Fruit fly (Drosophila melanogaster) whole organism, embryonic: ENCODE data around the gene Atac2.
A peak's percentile ranks its signal among the peaks of the same experiment; 100 is the strongest.

ENCODE experiments used
- Atf-2 ChIP-seq: fragments of 200-800 bp; sonication (Bioruptor generic); optimal IDR thresholded peaks from 2 replicates; lab custom pipeline; 2016; ENCODE audit warnings: missing biosample characterization, missing genetic modification characterization
- CG11398 ChIP-seq: fragments of 200-800 bp; sonication (Bioruptor generic); optimal IDR thresholded peaks from 2 replicates; lab custom pipeline; 2016; ENCODE audit warnings: missing biosample characterization, missing genetic modification characterization
- CG11723 ChIP-seq: fragments of 200-800 bp; sonication (Bioruptor generic); optimal IDR thresholded peaks from 2 replicates; lab custom pipeline; 2017; ENCODE audit warnings: missing biosample characterization, mild to moderate bottlenecking, missing genetic modification characterization
- Hsf ChIP-seq: fragments of 200-800 bp; sonication (Bioruptor generic); optimal IDR thresholded peaks from 3 replicates; lab custom pipeline; 2016; ENCODE audit warnings: missing biosample characterization, missing genetic modification characterization
- Xbp1 ChIP-seq: fragments of 200-800 bp; sonication (Bioruptor generic); optimal IDR thresholded peaks from 3 replicates; lab custom pipeline; 2016; ENCODE audit warnings: missing biosample characterization, mild to moderate bottlenecking, missing genetic modification characterization
- dan ChIP-seq: fragments of 200-800 bp; sonication (Bioruptor generic); IDR thresholded peaks from 2 replicates; pipeline ENCODE4 v1.3.6; 2022; ENCODE audit warnings: missing biosample characterization, missing genetic modification characterization
- nau ChIP-seq: fragments of 200-800 bp; sonication (Bioruptor generic); optimal IDR thresholded peaks from 3 replicates; lab custom pipeline; 2017; ENCODE audit warnings: missing biosample characterization, mild to moderate bottlenecking, missing genetic modification characterization, missing genetic modification reagents
- oc ChIP-seq: fragments of 200-800 bp; sonication (Bioruptor generic); optimal IDR thresholded peaks from 2 replicates; lab custom pipeline; 2018; ENCODE audit warnings: missing biosample characterization, mild to moderate bottlenecking, missing genetic modification characterization, moderate library complexity
- otp ChIP-seq: fragments of 200-800 bp; sonication (Bioruptor generic); IDR thresholded peaks from 3 replicates; pipeline ENCODE4, ENCODE4 v1.3.6; 2022; ENCODE audit warnings: missing biosample characterization, missing genetic modification characterization
- pho ChIP-seq: fragments of 200-800 bp; sonication (Bioruptor generic); optimal IDR thresholded peaks from 2 replicates; lab custom pipeline; 2016; ENCODE audit warnings: missing biosample characterization, missing genetic modification characterization

DNA sequence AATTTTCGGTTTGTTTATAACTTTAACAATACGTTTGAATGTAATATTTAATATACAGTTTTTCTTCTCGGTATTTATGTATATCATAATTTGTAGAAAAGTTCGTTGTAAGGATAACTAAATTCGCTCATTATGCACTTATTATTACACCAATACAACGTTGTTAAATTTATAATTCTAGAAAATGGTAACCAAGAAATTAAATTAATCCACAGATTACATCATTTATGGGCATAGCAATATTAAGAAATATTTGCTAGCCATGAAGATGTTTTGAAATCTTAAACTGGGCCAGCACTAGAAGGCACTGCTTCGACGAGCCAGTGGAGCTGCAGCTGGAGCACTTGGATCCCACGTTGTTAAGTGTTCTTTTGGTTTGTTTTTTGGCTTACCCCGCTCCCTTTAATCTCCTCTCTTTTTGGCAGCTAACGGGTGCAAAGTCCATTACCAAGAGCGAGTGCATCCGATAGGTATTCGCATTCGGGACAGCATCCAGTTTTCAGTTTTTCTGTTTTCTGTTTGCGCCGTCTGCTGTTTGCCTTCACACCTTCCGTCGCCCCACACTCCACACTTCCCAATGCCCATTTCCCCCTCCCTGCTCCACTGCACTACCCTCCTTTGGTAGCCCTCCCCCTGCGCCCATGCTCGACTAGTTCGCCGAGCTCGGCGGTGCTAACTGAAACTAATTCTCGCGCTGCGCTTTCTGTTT, 39.5 kb downstream of the Atac2 start:
- TF ChIP-seq otp (GFP tag; lab: Robert Waterston, UW), result peak; percentile 47; the same call in 1 of the 3 replicates
- TF ChIP-seq Atf-2 (GFP tag; lab: Kevin White, UChicago), result no peak
- TF ChIP-seq Xbp1 (GFP tag; lab: Kevin White, UChicago), result no peak
- no peak for TF ChIP-seq Hsf (GFP tag; lab: Kevin White, UChicago)
- TF ChIP-seq oc (tag; lab: Kevin White, UChicago), result no peak
- TF ChIP-seq pho, result no peak
- no peak for TF ChIP-seq nau
- no peak for TF ChIP-seq dan (GFP tag; lab: Robert Waterston, UW)
- TF ChIP-seq CG11398 (GFP tag; lab: Kevin White, UChicago), result no peak
- no peak for TF ChIP-seq CG11723 (GFP tag; lab: Kevin White, UChicago)
